Fruit fly (Drosophila melanogaster) whole organism, embryonic: ENCODE measurements around the gene ninaG.

Experiments used
- CG10366 ChIP-seq: fragments of 200-800 bp; sonication (Bioruptor generic); IDR thresholded peaks from 2 replicates; pipeline ENCODE4 v1.3.6; 2022; ENCODE audit warnings: missing biosample characterization, missing genetic modification characterization
- CG10979 ChIP-seq: fragments of 200-800 bp; sonication (Bioruptor generic); optimal IDR thresholded peaks from 2 replicates; lab custom pipeline; 2018; ENCODE audit warnings: missing biosample characterization, mild to moderate bottlenecking, missing genetic modification characterization, moderate library complexity
- CG11695 ChIP-seq: fragments of 200-800 bp; sonication (Bioruptor generic); IDR thresholded peaks from 3 replicates; pipeline ENCODE4 v1.3.6; 2022; ENCODE audit warnings: missing biosample characterization, missing genetic modification characterization
- CG12155 ChIP-seq: fragments of 200-800 bp; sonication (Bioruptor generic); optimal IDR thresholded peaks from 3 replicates; lab custom pipeline; 2016; ENCODE audit warnings: missing biosample characterization, missing genetic modification characterization
- CG12391 ChIP-seq: fragments of 200-800 bp; sonication (Bioruptor generic); optimal IDR thresholded peaks from 3 replicates; lab custom pipeline; 2018; ENCODE audit warnings: missing biosample characterization, mild to moderate bottlenecking, missing genetic modification characterization, moderate library complexity
- CG13287 ChIP-seq: fragments of 200-800 bp; sonication (Bioruptor generic); IDR thresholded peaks from 2 replicates; pipeline ENCODE4 v1.3.6; 2022; ENCODE audit warnings: missing biosample characterization, missing genetic modification characterization; ENCODE audit not compliant: partially characterized antibody
- CG13775 ChIP-seq: fragments of 200-800 bp; sonication (Bioruptor generic); optimal IDR thresholded peaks from 3 replicates; lab custom pipeline; 2017; ENCODE audit warnings: missing biosample characterization, mild to moderate bottlenecking, missing genetic modification characterization
- CG14860 ChIP-seq: fragments of 200-800 bp; sonication (Bioruptor generic); IDR thresholded peaks from 3 replicates; pipeline ENCODE4 v1.3.6; 2022; ENCODE audit warnings: missing biosample characterization, missing genetic modification characterization; ENCODE audit not compliant: partially characterized antibody
- CG1529 ChIP-seq: fragments of 200-800 bp; sonication (Bioruptor generic); optimal IDR thresholded peaks from 3 replicates; lab custom pipeline; 2018; ENCODE audit warnings: missing biosample characterization, missing genetic modification characterization
- CG17912 ChIP-seq: fragments of 200-800 bp; sonication (Bioruptor generic); optimal IDR thresholded peaks from 2 replicates; lab custom pipeline; 2018; ENCODE audit warnings: missing biosample characterization, mild to moderate bottlenecking, missing genetic modification characterization
- CG2712 ChIP-seq: fragments of 200-800 bp; optimal IDR thresholded peaks from 3 replicates; lab custom pipeline; 2019; ENCODE audit warnings: missing biosample characterization, mild to moderate bottlenecking, missing genetic modification characterization, moderate library complexity
- CG2875 ChIP-seq: fragments of 200-800 bp; sonication (Bioruptor generic); optimal IDR thresholded peaks from 2 replicates; lab custom pipeline; 2017; ENCODE audit warnings: missing biosample characterization, mild to moderate bottlenecking, missing genetic modification characterization, missing genetic modification reagents
- CG30020 ChIP-seq: fragments of 200-800 bp; optimal IDR thresholded peaks from 2 replicates; lab custom pipeline; 2019; ENCODE audit warnings: missing biosample characterization, mild to moderate bottlenecking, missing genetic modification characterization, moderate library complexity
- CG33213 ChIP-seq: fragments of 200-800 bp; sonication (Bioruptor generic); optimal IDR thresholded peaks from 3 replicates; lab custom pipeline; 2016; ENCODE audit warnings: missing biosample characterization, missing genetic modification characterization
- CG4404 ChIP-seq: fragments of 200-800 bp; sonication (Bioruptor generic); IDR thresholded peaks from 2 replicates; pipeline ENCODE4 v1.3.6; 2022; ENCODE audit warnings: missing biosample characterization, missing genetic modification characterization
- CG4424 ChIP-seq: fragments of 200-800 bp; sonication (Bioruptor generic); optimal IDR thresholded peaks from 3 replicates; lab custom pipeline; 2016; ENCODE audit warnings: missing biosample characterization, missing genetic modification characterization
- CG4617 ChIP-seq: fragments of 200-800 bp; sonication (Bioruptor generic); optimal IDR thresholded peaks from 3 replicates; lab custom pipeline; 2016; ENCODE audit warnings: missing biosample characterization, missing genetic modification characterization, borderline replicate concordance
- CG6254 ChIP-seq: fragments of 200-800 bp; sonication (Bioruptor generic); optimal IDR thresholded peaks from 3 replicates; lab custom pipeline; 2017; ENCODE audit warnings: mild to moderate bottlenecking, missing biosample characterization, missing genetic modification reagents, missing genetic modification characterization
- CG7963 ChIP-seq: fragments of 200-800 bp; sonication (Bioruptor generic); IDR thresholded peaks from 3 replicates; pipeline ENCODE4 v1.3.6; 2022; ENCODE audit warnings: missing biosample characterization, missing genetic modification characterization; ENCODE audit not compliant: partially characterized antibody
- CG9727 ChIP-seq: fragments of 200-800 bp; sonication (Bioruptor generic); optimal IDR thresholded peaks from 3 replicates; lab custom pipeline; 2017; ENCODE audit warnings: missing biosample characterization, mild to moderate bottlenecking, missing genetic modification characterization
- CHES-1-like ChIP-seq: fragments of 200-800 bp; sonication (Bioruptor generic); optimal IDR thresholded peaks from 2 replicates; lab custom pipeline; 2016; ENCODE audit warnings: missing biosample characterization, missing genetic modification characterization
- Dp ChIP-seq: fragments of 200-800 bp; sonication (Bioruptor generic); optimal IDR thresholded peaks from 2 replicates; lab custom pipeline; 2018; ENCODE audit warnings: missing biosample characterization, mild to moderate bottlenecking, missing genetic modification characterization, moderate library complexity
- Dref ChIP-seq: fragments of 200-800 bp; sonication (Bioruptor generic); IDR thresholded peaks from 2 replicates; pipeline ENCODE4 v1.3.6; 2022; ENCODE audit warnings: missing biosample characterization, missing genetic modification characterization
- Fer1 ChIP-seq: fragments of 200-800 bp; sonication (Bioruptor generic); optimal IDR thresholded peaks from 2 replicates; lab custom pipeline; 2017; ENCODE audit warnings: missing biosample characterization, mild to moderate bottlenecking, missing genetic modification characterization
- Fer2 ChIP-seq: fragments of 200-800 bp; sonication (Bioruptor generic); optimal IDR thresholded peaks from 2 replicates; lab custom pipeline; 2018; ENCODE audit warnings: missing biosample characterization, mild to moderate bottlenecking, missing genetic modification characterization, moderate library complexity
- HLH4C ChIP-seq: fragments of 200-800 bp; sonication (Bioruptor generic); IDR thresholded peaks from 3 replicates; pipeline ENCODE4 v1.3.6; 2022; ENCODE audit warnings: missing biosample characterization, missing genetic modification characterization; ENCODE audit not compliant: partially characterized antibody
- HLHmδ ChIP-seq: fragments of 200-800 bp; sonication (Bioruptor generic); optimal IDR thresholded peaks from 2 replicates; lab custom pipeline; 2018; ENCODE audit warnings: missing biosample characterization, mild to moderate bottlenecking, missing genetic modification characterization, moderate library complexity
- Hsf ChIP-seq: fragments of 200-800 bp; sonication (Bioruptor generic); optimal IDR thresholded peaks from 3 replicates; lab custom pipeline; 2016; ENCODE audit warnings: missing biosample characterization, missing genetic modification characterization
- MESR4 ChIP-seq: fragments of 200-800 bp; sonication (Bioruptor generic); optimal IDR thresholded peaks from 2 replicates; lab custom pipeline; 2018; ENCODE audit warnings: missing biosample characterization, mild to moderate bottlenecking, missing genetic modification characterization, moderate library complexity
- NfI ChIP-seq: fragments of 200-800 bp; sonication (Bioruptor generic); optimal IDR thresholded peaks from 3 replicates; lab custom pipeline; 2018; ENCODE audit warnings: missing biosample characterization, mild to moderate bottlenecking, missing genetic modification characterization, moderate library complexity
- Opbp ChIP-seq: fragments of 200-800 bp; sonication (Bioruptor generic); IDR thresholded peaks from 3 replicates; pipeline ENCODE4 v1.3.6; 2022; ENCODE audit warnings: missing biosample characterization, missing genetic modification characterization; ENCODE audit not compliant: partially characterized antibody
- Pdp1 ChIP-seq, 2 experiments: fragments of 200-800 bp; sonication (Bioruptor generic); optimal IDR thresholded peaks; 3 replicates each; lab custom pipeline; 2016; ENCODE audit warnings: missing biosample characterization in 2 of 2, missing genetic modification characterization in 2 of 2, mild to moderate bottlenecking in 1 of 2, moderate library complexity in 1 of 2
- Rfx ChIP-seq: fragments of 200-800 bp; sonication (Bioruptor generic); IDR thresholded peaks from 2 replicates; pipeline ENCODE4 v1.3.6; 2022; ENCODE audit warnings: missing biosample characterization, missing genetic modification characterization
- Taf1 ChIP-seq: fragments of 200-800 bp; sonication (Bioruptor generic); IDR thresholded peaks from 2 replicates; pipeline ENCODE4 v1.3.6; 2022; ENCODE audit warnings: missing biosample characterization, missing genetic modification characterization
- Usf ChIP-seq: fragments of 200-800 bp; sonication (Bioruptor generic); optimal IDR thresholded peaks from 2 replicates; lab custom pipeline; 2017; ENCODE audit warnings: missing genotype, missing biosample characterization, missing genetic modification characterization
- cg ChIP-seq: fragments of 200-800 bp; sonication (Bioruptor generic); optimal IDR thresholded peaks from 3 replicates; lab custom pipeline; 2019; ENCODE audit warnings: missing biosample characterization, mild to moderate bottlenecking, missing genetic modification characterization, moderate library complexity
- crp ChIP-seq, 2 experiments: fragments of 200-800 bp; sonication (Bioruptor generic); optimal IDR thresholded peaks; 2 replicates in 1 of 2; 3 replicates in 1 of 2; lab custom pipeline; 2017; ENCODE audit warnings: missing biosample characterization in 2 of 2, missing genetic modification characterization in 2 of 2, mild to moderate bottlenecking in 1 of 2, moderate library complexity in 1 of 2
- dpn ChIP-seq, 2 experiments: fragments of 200-800 bp; sonication (Bioruptor generic); optimal IDR thresholded peaks; 3 replicates each; lab custom pipeline; 2016; ENCODE audit warnings: missing biosample characterization in 2 of 2, missing genetic modification characterization in 2 of 2
- ems ChIP-seq: fragments of 200-800 bp; sonication (Bioruptor generic); optimal IDR thresholded peaks from 3 replicates; lab custom pipeline; 2016; ENCODE audit warnings: missing biosample characterization, missing genetic modification characterization
- ewg ChIP-seq: fragments of 200-800 bp; sonication (Bioruptor generic); optimal IDR thresholded peaks from 3 replicates; lab custom pipeline; 2017; ENCODE audit warnings: mild to moderate bottlenecking, missing biosample characterization, missing genetic modification reagents, missing genetic modification characterization
- insv ChIP-seq, 2 experiments: fragments of 200-800 bp; sonication (Bioruptor generic); optimal IDR thresholded peaks; 3 replicates each; lab custom pipeline; 2016 to 2018; ENCODE audit warnings: missing biosample characterization in 2 of 2, missing genetic modification characterization in 2 of 2
- kni ChIP-seq: fragments of 200-800 bp; sonication (Bioruptor generic); optimal IDR thresholded peaks from 3 replicates; lab custom pipeline; 2017; ENCODE audit warnings: mild to moderate bottlenecking, missing biosample characterization, missing genetic modification reagents, missing genetic modification characterization
- nerfin-1 ChIP-seq: fragments of 200-800 bp; sonication (Bioruptor generic); optimal IDR thresholded peaks from 3 replicates; lab custom pipeline; 2019; ENCODE audit warnings: missing biosample characterization, mild to moderate bottlenecking, missing genetic modification characterization, moderate library complexity
- pita ChIP-seq: fragments of 200-800 bp; sonication (Bioruptor generic); optimal IDR thresholded peaks from 2 replicates; lab custom pipeline; 2017; ENCODE audit warnings: missing biosample characterization, mild to moderate bottlenecking, missing genetic modification characterization
- prd ChIP-seq, 3 experiments: fragments of >200 bp in 2 of 3; fragments of 200-800 bp in 1 of 3; sonication (Bioruptor generic) in 1 of 3; optimal IDR thresholded peaks in 2 of 3; IDR thresholded peaks in 1 of 3; 2 replicates in 2 of 3; 3 replicates in 1 of 3; pipeline versions ENCODE4 v1.3.6 to Lab custom; 2017 to 2022; ENCODE audit warnings: missing biosample characterization in 1 of 3, missing genetic modification characterization in 1 of 3
- pum ChIP-seq: fragments of 200-800 bp; sonication (Bioruptor generic); optimal IDR thresholded peaks from 2 replicates; lab custom pipeline; 2016; ENCODE audit warnings: missing biosample characterization, missing genetic modification characterization
- stwl ChIP-seq: fragments of 200-800 bp; sonication (Bioruptor generic); optimal IDR thresholded peaks from 3 replicates; lab custom pipeline; 2018; ENCODE audit warnings: missing biosample characterization, mild to moderate bottlenecking, missing genetic modification characterization, moderate library complexity

The ninaG gene

DNA sequence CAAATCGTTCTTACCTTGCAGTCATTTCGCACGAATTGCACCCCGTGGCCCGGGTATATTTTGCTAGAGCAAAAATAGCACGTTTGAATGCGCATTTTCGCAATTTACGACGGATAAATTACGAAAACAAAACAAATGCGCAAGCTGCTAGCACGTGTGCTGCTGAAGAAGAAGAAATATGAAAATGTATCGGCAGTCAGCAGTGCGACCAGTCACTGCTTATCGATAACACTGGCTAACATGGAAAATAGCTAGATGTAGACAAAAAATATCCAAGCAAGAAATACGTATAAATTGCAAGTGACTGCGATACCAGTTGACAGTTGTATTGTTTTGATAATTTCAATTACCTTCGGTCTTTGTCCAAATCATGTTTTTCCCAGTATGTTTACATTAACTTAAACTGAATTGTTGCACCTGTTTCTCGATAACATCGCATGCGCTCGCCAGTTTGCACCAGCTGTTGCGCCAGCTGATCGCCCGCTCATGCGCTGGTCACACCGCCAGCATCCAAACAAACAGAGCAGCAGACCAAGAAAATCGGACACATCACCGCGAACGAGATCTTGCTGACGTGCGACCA is 10.0 kb upstream of the ninaG start, which contains the start of the genes RpL24-like and CG5276 (continued):
- TF ChIP-seq HLH4C (GFP tag; lab: Robert Waterston, UW) (peak; percentile 57; the same call in 2 of the 3 replicates), CG2875 (GFP tag; lab: Kevin White, UChicago) (no peak), kni (no peak), Dref (GFP tag; lab: Robert Waterston, UW) (peak; percentile 80), Fer2 (tag; lab: Kevin White, UChicago) (no peak), Pdp1 (GFP tag; optimal IDR thresholded peaks at IDR 0.05; lab: Kevin White, UChicago) (peak in 1 of 2 experiments; percentile 37), CG4404 (no peak), Taf1 (GFP tag; lab: Robert Waterston, UW) (no peak), CG4424 (GFP tag; lab: Kevin White, UChicago) (peak; percentile 3), CG13775 (GFP tag; lab: Kevin White, UChicago) (peak; percentile 48), MESR4 (GFP tag; lab: Kevin White, UChicago) (peak; percentile 86), cg (no peak), CG12155 (GFP tag; lab: Kevin White, UChicago) (peak; percentile 25), crp (GFP tag; optimal IDR thresholded peaks at IDR 0.05; lab: Kevin White, UChicago) (peak; percentile 99 to 100), ewg (GFP tag; lab: Kevin White, UChicago) (peak; percentile 98), CG6254 (no peak), Hsf (GFP tag; lab: Kevin White, UChicago) (no peak), CG30020 (tag; lab: Kevin White, UChicago) (peak; percentile 83), Usf (GFP tag; lab: Kevin White, UChicago) (no peak), CHES-1-like (GFP tag; lab: Kevin White, UChicago) (peak; percentile 73), CG10366 (GFP tag; lab: Robert Waterston, UW) (no peak), CG1529 (no peak), CG9727 (GFP tag; lab: Kevin White, UChicago) (peak; percentile 46), pum (GFP tag; lab: Kevin White, UChicago) (no peak), NfI (GFP tag; lab: Kevin White, UChicago) (no peak), CG2712 (peak; percentile 42), CG12391 (peak; percentile 30), Fer1 (GFP tag; lab: Kevin White, UChicago) (peak; percentile 16), prd (optimal IDR thresholded peaks at IDR 0.05; lab: Kevin White, UChicago) (no peak), prd (GFP tag; IDR thresholded peaks at IDR 0.05; lab: Robert Waterston, UW) (no peak), CG14860 (GFP tag; lab: Robert Waterston, UW) (peak; percentile 52; the same call in 1 of the 3 replicates), Opbp (0 out of 3 replicates have a peak, but pooled peaks have one; percentile 16), Dp (GFP tag; lab: Kevin White, UChicago) (peak; percentile 41), dpn (GFP tag; optimal IDR thresholded peaks at IDR 0.05; lab: Kevin White, UChicago) (no peak), HLHmδ (peak; percentile 67), insv (GFP tag; optimal IDR thresholded peaks at IDR 0.05; lab: Kevin White, UChicago) (peak in 1 of 2 experiments; percentile 18), Rfx (GFP tag; lab: Robert Waterston, UW) (no peak; the same call in 1 of the 2 replicates), CG11695 (GFP tag; lab: Robert Waterston, UW) (no peak), CG10979 (tag; lab: Kevin White, UChicago) (peak; percentile 11), ems (GFP tag; lab: Kevin White, UChicago) (peak; percentile 16), stwl (tag; lab: Kevin White, UChicago) (peak; percentile 35), CG4617 (GFP tag; lab: Kevin White, UChicago) (peak; percentile 56), pita (GFP tag; lab: Kevin White, UChicago) (no peak), CG17912 (GFP tag; lab: Kevin White, UChicago) (no peak), CG33213 (GFP tag; lab: Kevin White, UChicago) (no peak), nerfin-1 (tag; lab: Kevin White, UChicago) (peak; percentile 19), CG7963 (0 out of 3 replicates have a peak, but pooled peaks have one; percentile 12), CG13287 (GFP tag; lab: Robert Waterston, UW) (peak; percentile 77)
